Worm (Caenorhabditis elegans): Measurements from ENCODE around the gene srg-15.

DNA sequence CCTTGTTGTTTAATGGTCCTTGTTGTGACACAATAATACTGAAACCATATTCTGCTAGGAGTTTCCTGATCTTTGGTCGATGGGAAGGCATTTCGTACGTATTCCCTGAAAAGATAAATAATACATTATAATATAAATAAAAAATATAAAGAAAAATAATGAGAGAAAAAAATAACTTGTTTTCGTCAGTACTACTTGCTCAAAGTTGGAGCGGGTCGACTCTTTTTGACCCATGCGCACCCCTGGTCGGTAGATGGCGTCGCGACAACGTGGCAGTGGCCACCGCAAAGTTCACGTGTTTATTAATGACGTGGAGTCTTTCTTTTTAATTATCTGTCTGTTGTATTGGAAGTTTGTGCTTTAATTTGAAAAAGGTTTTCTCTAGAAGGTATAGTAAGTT, 14.4 kb downstream of the srg-15 start, which contains the start of gene C34C6.10:
- TF ChIP-seq lin-15B (tag; optimal IDR thresholded peaks at IDR 0.05) = no peak
- no peak for TF ChIP-seq elt-3 (tag; optimal IDR thresholded peaks at IDR 0.05)
- no peak for TF ChIP-seq ztf-11 (tag; optimal IDR thresholded peaks at IDR 0.05)
- TF ChIP-seq unc-39 (tag; optimal IDR thresholded peaks at IDR 0.05) = no peak
- no peak for TF ChIP-seq elt-2 (tag; optimal IDR thresholded peaks at IDR 0.05)
- TF ChIP-seq nhr-237 (tag; optimal IDR thresholded peaks at IDR 0.05) = no peak
- no peak for TF ChIP-seq snpc-4 (tag; optimal IDR thresholded peaks at IDR 0.05)
- TF ChIP-seq fos-1 (tag; optimal IDR thresholded peaks at IDR 0.05) = no peak
- no peak for TF ChIP-seq ceh-16 (tag; optimal IDR thresholded peaks at IDR 0.05)
- TF ChIP-seq elt-1 (tag; optimal IDR thresholded peaks at IDR 0.05) = no peak
- TF ChIP-seq ama-1 (optimal IDR thresholded peaks at IDR 0.05) = no peak
